Worm (Caenorhabditis elegans): ENCODE results near the gene B0001.3.

The B0001.3 gene

DNA sequence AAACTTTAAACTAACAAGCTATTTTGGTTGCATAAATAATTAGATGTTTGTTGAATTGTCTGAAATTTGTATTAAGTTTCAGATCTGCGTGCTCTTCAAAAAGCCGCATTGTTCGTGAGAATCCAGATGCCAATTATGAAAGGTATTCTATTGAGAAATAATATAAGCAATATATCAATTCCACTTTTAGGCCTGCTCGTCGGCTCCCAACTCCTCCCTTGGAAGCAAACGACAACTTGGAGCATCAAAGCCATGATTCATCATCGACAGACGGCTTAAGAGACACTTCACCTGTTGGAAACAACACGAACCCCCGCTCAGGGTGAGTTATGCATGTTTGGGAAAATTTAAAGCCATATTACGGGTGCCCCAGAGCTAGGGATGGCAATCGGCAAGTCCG lies 17.2 kb upstream of the B0001.3 start:
- TF ChIP-seq flt-1 (GFP tag; IDR thresholded peaks at IDR 0.05) (no peak), hnd-1 (tag; optimal IDR thresholded peaks at IDR 0.05) (no peak), F13C5.2 (tag; optimal IDR thresholded peaks at IDR 0.05) (no peak), hmg-4 (GFP tag; optimal IDR thresholded peaks at IDR 0.05) (no peak), ceh-13 (GFP tag; optimal IDR thresholded peaks at IDR 0.05) (no peak), aly-1 (tag; optimal IDR thresholded peaks at IDR 0.05) (no peak), B0310.2 (tag; optimal IDR thresholded peaks at IDR 0.05) (no peak), tbx-11 (GFP tag; IDR thresholded peaks at IDR 0.05) (no peak), tbx-37 (GFP tag; conservative IDR thresholded peaks at IDR 0.05) (no peak), ceh-36 (tag; optimal IDR thresholded peaks at IDR 0.05) (no peak), ets-7 (tag; optimal IDR thresholded peaks at IDR 0.05) (no peak), sea-1 (GFP tag; conservative IDR thresholded peaks at IDR 0.05) (no peak)

- no peak for TF ChIP-seq hmbx-1 (tag; optimal IDR thresholded peaks at IDR 0.05)
Measured at ce11 chrIV:12160421-12160820, 14.9 kb upstream of the B0001.3 start.

- no peak for TF ChIP-seq tbx-37 (GFP tag; conservative IDR thresholded peaks at IDR 0.05)
- TF ChIP-seq aly-1 (tag; optimal IDR thresholded peaks at IDR 0.05) = no peak
- TF ChIP-seq ceh-13 (GFP tag; optimal IDR thresholded peaks at IDR 0.05) = no peak
- TF ChIP-seq tra-4 (tag; optimal IDR thresholded peaks at IDR 0.05) = no peak
- no peak for TF ChIP-seq sea-1 (GFP tag; conservative IDR thresholded peaks at IDR 0.05)
- no peak for TF ChIP-seq pes-1 (GFP tag; IDR thresholded peaks at IDR 0.05)
- TF ChIP-seq hmbx-1 (tag; optimal IDR thresholded peaks at IDR 0.05) = no peak
- no peak for TF ChIP-seq ceh-36 (tag; optimal IDR thresholded peaks at IDR 0.05)
- TF ChIP-seq flt-1 (GFP tag; IDR thresholded peaks at IDR 0.05) = no peak
- no peak for TF ChIP-seq F13C5.2 (tag; optimal IDR thresholded peaks at IDR 0.05)
Measured at ce11 chrIV:12157915-12158314, 12.4 kb upstream of the B0001.3 start.

- TF ChIP-seq ama-1 (optimal IDR thresholded peaks at IDR 0.05) = no peak
- TF ChIP-seq hnd-1 (tag; optimal IDR thresholded peaks at IDR 0.05) = no peak
- no peak for TF ChIP-seq aly-1 (tag; optimal IDR thresholded peaks at IDR 0.05)
- TF ChIP-seq ceh-36 (tag; optimal IDR thresholded peaks at IDR 0.05) = no peak
- no peak for TF ChIP-seq pes-1 (GFP tag; IDR thresholded peaks at IDR 0.05)
- no peak for TF ChIP-seq flt-1 (GFP tag; IDR thresholded peaks at IDR 0.05)
- no peak for TF ChIP-seq ceh-13 (GFP tag; optimal IDR thresholded peaks at IDR 0.05)
- no peak for TF ChIP-seq sea-1 (GFP tag; conservative IDR thresholded peaks at IDR 0.05)
- no peak for TF ChIP-seq tbx-11 (GFP tag; IDR thresholded peaks at IDR 0.05)
- no peak for TF ChIP-seq ets-7 (tag; optimal IDR thresholded peaks at IDR 0.05)
- no peak for TF ChIP-seq tbx-37 (GFP tag; conservative IDR thresholded peaks at IDR 0.05)
- no peak for TF ChIP-seq hmbx-1 (tag; optimal IDR thresholded peaks at IDR 0.05)
- no peak for TF ChIP-seq scrt-1 (GFP tag; IDR thresholded peaks at IDR 0.05)
- TF ChIP-seq tra-4 (tag; optimal IDR thresholded peaks at IDR 0.05) = no peak
- TF ChIP-seq F13C5.2 (tag; optimal IDR thresholded peaks at IDR 0.05) = no peak
- no peak for TF ChIP-seq hmg-4 (GFP tag; optimal IDR thresholded peaks at IDR 0.05)
Measured at ce11 chrIV:12156642-12157233, 11.2 kb upstream of the B0001.3 start, which contains the start of gene eri-12. Gene eri-12, plus strand, starts transcription at chrIV:12156838.

- TF ChIP-seq pes-1 (GFP tag; IDR thresholded peaks at IDR 0.05) (peak; percentile 52; the same call in 1 of the 2 replicates), flt-1 (GFP tag; IDR thresholded peaks at IDR 0.05) (peak; percentile 29; the same call in 1 of the 2 replicates), tbx-11 (GFP tag; IDR thresholded peaks at IDR 0.05) (0 out of 2 replicates have a peak, but pooled peaks have one; percentile 32)
Measured at ce11 chrIV:12155819-12156218, 10.3 kb upstream of the B0001.3 start.

DNA sequence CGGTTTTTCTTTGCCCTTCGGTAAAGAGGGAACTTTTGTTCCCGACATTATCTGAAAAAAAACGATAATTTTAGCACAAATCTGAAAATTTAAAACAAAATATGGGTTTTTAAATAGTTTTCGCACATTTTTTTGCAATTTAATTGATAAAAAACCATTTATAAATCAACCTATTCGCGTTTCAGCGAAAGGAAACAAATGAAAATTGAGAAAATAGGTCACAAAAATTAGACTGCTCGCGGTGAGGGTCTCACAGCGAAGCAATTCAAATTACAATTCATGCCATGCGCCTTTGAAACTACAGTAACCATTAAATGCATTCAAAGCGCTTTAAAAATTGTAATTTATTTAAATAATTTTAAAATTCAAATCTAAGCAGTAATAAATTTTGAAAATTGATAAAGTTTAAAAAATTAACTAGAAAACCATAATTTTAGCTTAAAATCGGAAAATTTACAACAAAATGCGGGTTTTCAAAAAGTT lies 8.7 kb upstream of the B0001.3 start, which contains the start of gene B0001.7:
TSS of gene B0001.7 (minus strand) at position 51 of the 483 bp plus-strand sequence.
- TF ChIP-seq scrt-1 (GFP tag; IDR thresholded peaks at IDR 0.05) = no peak
- TF ChIP-seq hmbx-1 (tag; optimal IDR thresholded peaks at IDR 0.05) = no peak
- TF ChIP-seq flt-1 (GFP tag; IDR thresholded peaks at IDR 0.05) = no peak
- no peak for TF ChIP-seq F13C5.2 (tag; optimal IDR thresholded peaks at IDR 0.05)
- TF ChIP-seq B0310.2 (tag; optimal IDR thresholded peaks at IDR 0.05) = no peak
- no peak for TF ChIP-seq ceh-13 (GFP tag; optimal IDR thresholded peaks at IDR 0.05)
- TF ChIP-seq aly-1 (tag; optimal IDR thresholded peaks at IDR 0.05) = no peak
- TF ChIP-seq tra-4 (tag; optimal IDR thresholded peaks at IDR 0.05) = no peak
- TF ChIP-seq ets-7 (tag; optimal IDR thresholded peaks at IDR 0.05) = no peak
- TF ChIP-seq tbx-11 (GFP tag; IDR thresholded peaks at IDR 0.05) = no peak
- TF ChIP-seq pes-1 (GFP tag; IDR thresholded peaks at IDR 0.05) = no peak
- TF ChIP-seq hmg-4 (GFP tag; optimal IDR thresholded peaks at IDR 0.05) = no peak

DNA sequence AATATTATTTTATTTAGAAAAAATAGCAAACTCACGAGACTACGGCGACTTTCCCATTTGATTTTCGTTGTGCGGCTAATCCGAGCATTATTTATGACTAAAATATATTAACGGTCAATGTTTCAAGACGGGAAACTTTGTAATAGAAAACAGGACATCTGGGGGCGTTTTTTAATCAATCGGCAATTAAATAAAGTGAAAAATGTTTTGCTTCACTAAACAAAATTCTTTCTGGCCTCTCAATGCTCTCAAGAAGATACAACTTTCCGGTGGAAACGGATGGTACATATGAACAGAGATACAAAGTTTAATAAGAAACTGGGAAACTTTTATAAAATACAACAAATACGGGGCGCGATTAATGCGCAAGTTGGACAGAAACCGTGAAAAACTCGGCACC lies 5.3 kb upstream of the B0001.3 start, which contains the start of gene B0001.2:
TSS of gene B0001.2 (minus strand) at position 101 of the 400 bp plus-strand sequence.
- TF ChIP-seq hnd-1 (tag; optimal IDR thresholded peaks at IDR 0.05) = no peak
- TF ChIP-seq F13C5.2 (tag; optimal IDR thresholded peaks at IDR 0.05) = no peak
- TF ChIP-seq B0310.2 (tag; optimal IDR thresholded peaks at IDR 0.05) = no peak
- TF ChIP-seq sea-1 (GFP tag; conservative IDR thresholded peaks at IDR 0.05) = no peak
- TF ChIP-seq ceh-36 (tag; optimal IDR thresholded peaks at IDR 0.05) = no peak
- no peak for TF ChIP-seq ceh-13 (GFP tag; optimal IDR thresholded peaks at IDR 0.05)
- no peak for TF ChIP-seq hmg-4 (GFP tag; optimal IDR thresholded peaks at IDR 0.05)
- TF ChIP-seq tbx-37 (GFP tag; conservative IDR thresholded peaks at IDR 0.05) = no peak
- no peak for TF ChIP-seq ama-1 (optimal IDR thresholded peaks at IDR 0.05)
- TF ChIP-seq tbx-11 (GFP tag; IDR thresholded peaks at IDR 0.05) = no peak
- no peak for TF ChIP-seq scrt-1 (GFP tag; IDR thresholded peaks at IDR 0.05)
- TF ChIP-seq ets-7 (tag; optimal IDR thresholded peaks at IDR 0.05) = no peak
- no peak for TF ChIP-seq tra-4 (tag; optimal IDR thresholded peaks at IDR 0.05)
- TF ChIP-seq aly-1 (tag; optimal IDR thresholded peaks at IDR 0.05) = no peak
- no peak for TF ChIP-seq hmbx-1 (tag; optimal IDR thresholded peaks at IDR 0.05)
- no peak for TF ChIP-seq pes-1 (GFP tag; IDR thresholded peaks at IDR 0.05)
- no peak for TF ChIP-seq flt-1 (GFP tag; IDR thresholded peaks at IDR 0.05)

DNA sequence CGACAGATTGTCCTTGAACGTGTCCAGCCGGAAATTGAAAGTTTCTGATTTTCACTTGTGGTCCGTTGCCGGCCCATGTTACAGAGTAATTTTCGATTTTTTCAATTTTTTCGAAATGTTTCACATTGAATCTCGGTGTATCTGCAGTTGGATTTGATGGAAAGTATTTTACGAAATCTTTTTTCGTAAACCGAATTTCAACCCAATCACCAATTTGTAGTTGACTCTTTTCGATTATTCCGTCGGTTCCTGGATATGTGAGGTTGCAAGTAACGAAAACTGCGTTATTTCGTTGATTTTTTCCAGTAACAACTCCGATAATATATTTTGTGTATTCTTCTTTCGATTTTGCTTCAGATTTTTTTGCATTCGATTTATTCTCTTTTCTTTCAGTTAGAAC lies 4.1 kb upstream of the B0001.3 start:
- TF ChIP-seq F13C5.2 (tag; optimal IDR thresholded peaks at IDR 0.05) = no peak
- TF ChIP-seq pes-1 (GFP tag; IDR thresholded peaks at IDR 0.05) = no peak
- TF ChIP-seq flt-1 (GFP tag; IDR thresholded peaks at IDR 0.05) = no peak
- no peak for TF ChIP-seq ceh-13 (GFP tag; optimal IDR thresholded peaks at IDR 0.05)
- no peak for TF ChIP-seq hmbx-1 (tag; optimal IDR thresholded peaks at IDR 0.05)
- no peak for TF ChIP-seq hmg-4 (GFP tag; optimal IDR thresholded peaks at IDR 0.05)
- no peak for TF ChIP-seq ceh-36 (tag; optimal IDR thresholded peaks at IDR 0.05)
- no peak for TF ChIP-seq scrt-1 (GFP tag; IDR thresholded peaks at IDR 0.05)
- TF ChIP-seq B0310.2 (tag; optimal IDR thresholded peaks at IDR 0.05) = no peak
- no peak for TF ChIP-seq tbx-37 (GFP tag; conservative IDR thresholded peaks at IDR 0.05)
- TF ChIP-seq tra-4 (tag; optimal IDR thresholded peaks at IDR 0.05) = no peak
- no peak for TF ChIP-seq hnd-1 (tag; optimal IDR thresholded peaks at IDR 0.05)

Data from whole organism, early embryonic.